Worm (Caenorhabditis elegans) whole organism, mixed stage, embryonic: ENCODE measurements around the gene R07B7.12.

ENCODE experiments used
- ceh-43 ChIP-seq: fragments of 200-800 bp; sonication (Bioruptor generic); optimal IDR thresholded peaks from 2 replicates; lab custom pipeline; 2018; ENCODE audit warnings: mild to moderate bottlenecking, missing genetic modification characterization, moderate library complexity, missing compliant biosample characterization
- hlh-1 ChIP-seq: fragments of 150-350 bp; optimal IDR thresholded peaks from 2 replicates; lab custom pipeline; 2014; ENCODE audit warnings: missing biosample characterization, missing genetic modification reagents, missing genetic modification characterization
- lin-13 ChIP-seq: fragments of 150-350 bp; optimal IDR thresholded peaks from 2 replicates; lab custom pipeline; 2014; ENCODE audit warnings: missing biosample characterization, missing genetic modification characterization
- lin-32 ChIP-seq: fragments of 200-800 bp; sonication (Bioruptor generic); optimal IDR thresholded peaks from 2 replicates; lab custom pipeline; 2018; ENCODE audit warnings: mild to moderate bottlenecking, missing genetic modification characterization, missing compliant biosample characterization
- lsy-2 ChIP-seq: fragments of 150-350 bp; optimal IDR thresholded peaks from 2 replicates; lab custom pipeline; 2014; ENCODE audit warnings: missing biosample characterization, missing genetic modification characterization
- mls-2 ChIP-seq: sonication (generic microtip); optimal IDR thresholded peaks from 2 replicates; lab custom pipeline; 2016; ENCODE audit warnings: mild to moderate bottlenecking, missing genetic modification characterization, moderate library complexity, missing compliant biosample characterization
- nhr-12 ChIP-seq: fragments of 150-350 bp; optimal IDR thresholded peaks from 2 replicates; lab custom pipeline; 2014; ENCODE audit warnings: missing biosample characterization, missing genetic modification characterization
- nhr-237 ChIP-seq: fragments of 150-350 bp; optimal IDR thresholded peaks from 2 replicates; lab custom pipeline; 2014; ENCODE audit warnings: missing biosample characterization, missing genetic modification characterization
- nhr-76 ChIP-seq: sonication (generic microtip); optimal IDR thresholded peaks from 2 replicates; lab custom pipeline; 2017; ENCODE audit warnings: missing biosample characterization, missing genetic modification characterization
- pha-4 ChIP-seq: fragments of 150-350 bp; optimal IDR thresholded peaks from 2 replicates; lab custom pipeline; 2018; ENCODE audit warnings: missing biosample characterization, missing genetic modification reagents, missing genetic modification characterization
- snpc-4 ChIP-seq: fragments of 150-350 bp; optimal IDR thresholded peaks from 2 replicates; lab custom pipeline; 2014; ENCODE audit warnings: missing biosample characterization, missing genetic modification characterization
- tbx-8 ChIP-seq: fragments of 200-800 bp; sonication (Bioruptor generic); optimal IDR thresholded peaks from 2 replicates; lab custom pipeline; 2018; ENCODE audit warnings: mild to moderate bottlenecking, missing genetic modification characterization, moderate library complexity, missing compliant biosample characterization
- unc-39 ChIP-seq: fragments of 150-350 bp; optimal IDR thresholded peaks from 2 replicates; lab custom pipeline; 2014; ENCODE audit warnings: missing biosample characterization, missing genetic modification characterization
- ztf-11 ChIP-seq: fragments of 150-350 bp; optimal IDR thresholded peaks from 2 replicates; lab custom pipeline; 2014; ENCODE audit warnings: missing biosample characterization, missing genetic modification characterization

- TF ChIP-seq ztf-11 (tag; lab: Kevin White, UChicago) (no peak), ceh-43 (GFP tag; lab: Kevin White, UChicago) (no peak), pha-4 (tag; lab: Kevin White, UChicago) (no peak), tbx-8 (no peak), snpc-4 (tag; lab: Kevin White, UChicago) (no peak), lsy-2 (tag; lab: Kevin White, UChicago) (no peak), lin-13 (tag; lab: Kevin White, UChicago) (no peak), nhr-76 (no peak), lin-32 (GFP tag; lab: Kevin White, UChicago) (no peak), hlh-1 (tag; lab: Kevin White, UChicago) (no peak), mls-2 (no peak), unc-39 (tag; lab: Kevin White, UChicago) (no peak), nhr-12 (no peak), nhr-237 (tag; lab: Kevin White, UChicago) (no peak)
Measured at ce11 chrV:12115150-12115549, 26.3 kb downstream of the R07B7.12 start.
